Fruit fly (Drosophila melanogaster) whole organism, embryonic: ENCODE measurements around the gene CG15530.
A peak's percentile ranks its signal among the peaks of the same experiment; 100 is the strongest.

Experiments used
- Atf-2 ChIP-seq: fragments of 200-800 bp; sonication (Bioruptor generic); optimal IDR thresholded peaks from 2 replicates; lab custom pipeline; 2016; ENCODE audit warnings: missing biosample characterization, missing genetic modification characterization
- CG10147 ChIP-seq: fragments of 200-800 bp; sonication (Bioruptor generic); optimal IDR thresholded peaks from 2 replicates; lab custom pipeline; 2019; ENCODE audit warnings: missing biosample characterization, mild to moderate bottlenecking, missing genetic modification characterization, moderate library complexity
- CG10274 ChIP-seq: fragments of 200-800 bp; sonication (Bioruptor generic); optimal IDR thresholded peaks from 3 replicates; lab custom pipeline; 2017; ENCODE audit warnings: missing biosample characterization, mild to moderate bottlenecking, missing genetic modification characterization
- CG11696 ChIP-seq: fragments of 200-800 bp; sonication (Bioruptor generic); IDR thresholded peaks from 2 replicates; pipeline ENCODE4 v1.3.6; 2022; ENCODE audit warnings: missing biosample characterization, missing genetic modification characterization
- CG12155 ChIP-seq: fragments of 200-800 bp; sonication (Bioruptor generic); optimal IDR thresholded peaks from 3 replicates; lab custom pipeline; 2016; ENCODE audit warnings: missing biosample characterization, missing genetic modification characterization
- CG13287 ChIP-seq: fragments of 200-800 bp; sonication (Bioruptor generic); IDR thresholded peaks from 2 replicates; pipeline ENCODE4 v1.3.6; 2022; ENCODE audit warnings: missing biosample characterization, missing genetic modification characterization; ENCODE audit not compliant: partially characterized antibody
- CG13775 ChIP-seq: fragments of 200-800 bp; sonication (Bioruptor generic); optimal IDR thresholded peaks from 3 replicates; lab custom pipeline; 2017; ENCODE audit warnings: missing biosample characterization, mild to moderate bottlenecking, missing genetic modification characterization
- CG13894 ChIP-seq: fragments of 200-800 bp; sonication (Bioruptor generic); optimal IDR thresholded peaks from 3 replicates; lab custom pipeline; 2018; ENCODE audit warnings: missing biosample characterization, mild to moderate bottlenecking, missing genetic modification characterization, moderate library complexity
- CG15514 ChIP-seq: fragments of 200-800 bp; sonication (Bioruptor generic); optimal IDR thresholded peaks from 3 replicates; lab custom pipeline; 2017; ENCODE audit warnings: missing biosample characterization, missing genetic modification characterization, mild to moderate bottlenecking, moderate library complexity, missing genetic modification reagents
- CG15601 ChIP-seq: fragments of 200-800 bp; sonication (Bioruptor generic); optimal IDR thresholded peaks from 3 replicates; lab custom pipeline; 2019; ENCODE audit warnings: missing biosample characterization, mild to moderate bottlenecking, missing genetic modification characterization, moderate library complexity
- CG1647 ChIP-seq: fragments of 200-800 bp; sonication (Bioruptor generic); optimal IDR thresholded peaks from 3 replicates; lab custom pipeline; 2016; ENCODE audit warnings: missing biosample characterization, missing genetic modification characterization
- CG16815 ChIP-seq: fragments of 200-800 bp; sonication (Bioruptor generic); optimal IDR thresholded peaks from 3 replicates; lab custom pipeline; 2017; ENCODE audit warnings: missing biosample characterization, mild to moderate bottlenecking, missing genetic modification characterization
- CG17612 ChIP-seq: fragments of 200-800 bp; sonication (Bioruptor generic); IDR thresholded peaks from 2 replicates; pipeline ENCODE4 v1.3.6; 2022; ENCODE audit warnings: missing biosample characterization, missing genetic modification characterization
- CG18011 ChIP-seq: fragments of 200-800 bp; sonication (Bioruptor generic); optimal IDR thresholded peaks from 2 replicates; lab custom pipeline; 2017; ENCODE audit warnings: missing biosample characterization, missing genetic modification characterization, mild to moderate bottlenecking, moderate library complexity, missing genotype
- CG2129 ChIP-seq: fragments of 200-800 bp; sonication (Bioruptor generic); IDR thresholded peaks from 2 replicates; pipeline ENCODE4 v1.3.6; 2022; ENCODE audit warnings: missing biosample characterization, missing genetic modification characterization; ENCODE audit not compliant: partially characterized antibody
- CG2678 ChIP-seq: fragments of 200-800 bp; sonication (Bioruptor generic); optimal IDR thresholded peaks from 3 replicates; lab custom pipeline; 2019; ENCODE audit warnings: missing biosample characterization, mild to moderate bottlenecking, missing genetic modification characterization, moderate library complexity
- CG2889 ChIP-seq: fragments of 200-800 bp; sonication (Bioruptor generic); IDR thresholded peaks from 3 replicates; pipeline ENCODE4 v1.3.6; 2022; ENCODE audit warnings: missing biosample characterization, missing genetic modification characterization
- CG3407 ChIP-seq: fragments of 200-800 bp; sonication (Bioruptor generic); optimal IDR thresholded peaks from 2 replicates; lab custom pipeline; 2018; ENCODE audit warnings: missing biosample characterization, mild to moderate bottlenecking, missing genetic modification characterization
- CG4424 ChIP-seq: fragments of 200-800 bp; sonication (Bioruptor generic); optimal IDR thresholded peaks from 3 replicates; lab custom pipeline; 2016; ENCODE audit warnings: missing biosample characterization, missing genetic modification characterization
- CG4854 ChIP-seq: fragments of 200-800 bp; sonication (Bioruptor generic); optimal IDR thresholded peaks from 2 replicates; lab custom pipeline; 2016; ENCODE audit warnings: missing biosample characterization, missing genetic modification characterization, inconsistent platforms
- CG6272 ChIP-seq: fragments of 200-800 bp; sonication (Bioruptor generic); IDR thresholded peaks from 2 replicates; pipeline ENCODE4 v1.3.6; 2022; ENCODE audit warnings: missing biosample characterization, missing genetic modification characterization
- CG7839 ChIP-seq: fragments of 200-800 bp; sonication (Bioruptor generic); optimal IDR thresholded peaks from 3 replicates; lab custom pipeline; 2018; ENCODE audit warnings: missing biosample characterization, mild to moderate bottlenecking, missing genetic modification characterization, moderate library complexity
- Deaf1 ChIP-seq: fragments of 200-800 bp; optimal IDR thresholded peaks from 3 replicates; lab custom pipeline; 2019; ENCODE audit warnings: missing biosample characterization, mild to moderate bottlenecking, missing genetic modification characterization, moderate library complexity
- Dip3 ChIP-seq: fragments of 200-800 bp; sonication (Bioruptor generic); optimal IDR thresholded peaks from 3 replicates; lab custom pipeline; 2016; ENCODE audit warnings: missing biosample characterization, missing genetic modification characterization
- Fer3 ChIP-seq: fragments of 200-800 bp; sonication (Bioruptor generic); optimal IDR thresholded peaks from 2 replicates; lab custom pipeline; 2018; ENCODE audit warnings: missing biosample characterization, mild to moderate bottlenecking, missing genetic modification characterization, moderate library complexity
- HHEX ChIP-seq: fragments of 200-800 bp; sonication (Bioruptor generic); optimal IDR thresholded peaks from 3 replicates; lab custom pipeline; 2017; ENCODE audit warnings: missing biosample characterization, mild to moderate bottlenecking, missing genetic modification characterization, missing genetic modification reagents
- HLH3B ChIP-seq: fragments of 200-800 bp; sonication (Bioruptor generic); IDR thresholded peaks from 2 replicates; pipeline ENCODE4 v1.3.6; 2022; ENCODE audit warnings: missing biosample characterization, missing genetic modification characterization
- MBD-R2 ChIP-seq: fragments of 200-800 bp; sonication (Bioruptor generic); IDR thresholded peaks from 2 replicates; pipeline ENCODE4 v1.3.6; 2022; ENCODE audit warnings: missing biosample characterization, missing genetic modification characterization
- Nf-YC ChIP-seq: fragments of 200-800 bp; optimal IDR thresholded peaks from 3 replicates; lab custom pipeline; 2019; ENCODE audit warnings: missing biosample characterization, mild to moderate bottlenecking, missing genetic modification characterization, moderate library complexity
- Scr ChIP-seq: fragments of 200-800 bp; sonication (Bioruptor generic); IDR thresholded peaks from 2 replicates; pipeline ENCODE4 v1.3.6; 2022; ENCODE audit warnings: missing biosample characterization, missing genetic modification characterization; ENCODE audit not compliant: partially characterized antibody
- Six4 ChIP-seq: fragments of 200-800 bp; sonication (Bioruptor generic); optimal IDR thresholded peaks from 2 replicates; lab custom pipeline; 2016; ENCODE audit warnings: missing biosample characterization, missing genetic modification characterization
- Tbp ChIP-seq: fragments of >200 bp; optimal IDR thresholded peaks from 2 replicates; lab custom pipeline; 2018; ENCODE audit warnings: missing biosample characterization, missing genetic modification characterization
- Trl ChIP-seq, 3 experiments: fragments of >200 bp in 2 of 3; fragments of 200-800 bp in 1 of 3; sonication (Bioruptor generic) in 1 of 3; optimal IDR thresholded peaks; 2 replicates in 1 of 3; 3 replicates in 2 of 3; lab custom pipeline; 2016 to 2017; ENCODE audit warnings: missing biosample characterization in 1 of 3, missing genetic modification characterization in 1 of 3
- ab ChIP-seq: fragments of 200-800 bp; sonication (Bioruptor generic); optimal IDR thresholded peaks from 2 replicates; lab custom pipeline; 2016; ENCODE audit warnings: missing biosample characterization, missing genetic modification characterization
- ash1 ChIP-seq: fragments of 200-800 bp; sonication (Bioruptor generic); optimal IDR thresholded peaks from 2 replicates; lab custom pipeline; 2018; ENCODE audit warnings: missing biosample characterization, mild to moderate bottlenecking, missing genetic modification characterization
- cato ChIP-seq: fragments of 200-800 bp; sonication (Bioruptor generic); optimal IDR thresholded peaks from 2 replicates; lab custom pipeline; 2016; ENCODE audit warnings: missing biosample characterization, missing genetic modification characterization, borderline replicate concordance
- cg ChIP-seq: fragments of 200-800 bp; sonication (Bioruptor generic); optimal IDR thresholded peaks from 3 replicates; lab custom pipeline; 2019; ENCODE audit warnings: missing biosample characterization, mild to moderate bottlenecking, missing genetic modification characterization, moderate library complexity
- dan ChIP-seq: fragments of 200-800 bp; sonication (Bioruptor generic); IDR thresholded peaks from 2 replicates; pipeline ENCODE4 v1.3.6; 2022; ENCODE audit warnings: missing biosample characterization, missing genetic modification characterization
- gt ChIP-seq: fragments of 200-800 bp; sonication (Bioruptor generic); IDR thresholded peaks from 2 replicates; pipeline ENCODE4 v1.3.6; 2022; ENCODE audit warnings: missing biosample characterization, missing genetic modification characterization
- hkb ChIP-seq, 2 experiments: fragments of 200-800 bp in 1 of 2; fragments of >200 bp in 1 of 2; sonication (Bioruptor generic) in 1 of 2; IDR thresholded peaks in 1 of 2; optimal IDR thresholded peaks in 1 of 2; 2 replicates each; pipeline versions ENCODE4 v1.3.6 to Lab custom; 2017 to 2022; ENCODE audit warnings: missing biosample characterization in 1 of 2, missing genetic modification characterization in 1 of 2
- ind ChIP-seq: fragments of 200-800 bp; sonication (Bioruptor generic); optimal IDR thresholded peaks from 3 replicates; lab custom pipeline; 2016; ENCODE audit warnings: missing biosample characterization, missing genetic modification characterization
- lab ChIP-seq: fragments of 200-800 bp; sonication (Bioruptor generic); optimal IDR thresholded peaks from 3 replicates; lab custom pipeline; 2017; ENCODE audit warnings: missing biosample characterization, missing genetic modification characterization, mild to moderate bottlenecking, moderate library complexity, missing genetic modification reagents
- lmd ChIP-seq: fragments of 200-800 bp; sonication (Bioruptor generic); IDR thresholded peaks from 2 replicates; pipeline ENCODE4 v1.3.6; 2022; ENCODE audit warnings: missing biosample characterization, missing genetic modification characterization
- nau ChIP-seq: fragments of 200-800 bp; sonication (Bioruptor generic); optimal IDR thresholded peaks from 3 replicates; lab custom pipeline; 2017; ENCODE audit warnings: missing biosample characterization, mild to moderate bottlenecking, missing genetic modification characterization, missing genetic modification reagents
- repo ChIP-seq: fragments of 200-800 bp; sonication (Bioruptor generic); optimal IDR thresholded peaks from 2 replicates; lab custom pipeline; 2016; ENCODE audit warnings: missing biosample characterization, missing genetic modification characterization
- schlank ChIP-seq: fragments of 200-800 bp; sonication (Bioruptor generic); optimal IDR thresholded peaks from 2 replicates; lab custom pipeline; 2018; ENCODE audit warnings: missing biosample characterization, mild to moderate bottlenecking, missing genetic modification characterization
- seq ChIP-seq: fragments of 200-800 bp; sonication (Bioruptor generic); IDR thresholded peaks from 2 replicates; pipeline ENCODE4 v1.3.6; 2022; ENCODE audit warnings: missing biosample characterization, missing genetic modification characterization
- slou ChIP-seq: fragments of 200-800 bp; sonication (Bioruptor generic); optimal IDR thresholded peaks from 3 replicates; lab custom pipeline; 2016; ENCODE audit warnings: missing biosample characterization, missing genetic modification characterization
- tgo ChIP-seq: fragments of 200-800 bp; sonication (Bioruptor generic); IDR thresholded peaks from 3 replicates; pipeline ENCODE4 v1.3.6; 2022; ENCODE audit warnings: missing biosample characterization, missing genetic modification characterization

CG15530 gene

dm6 chr3R:30189836-30190235, 12.2 kb downstream of the CG15530 start (continued):
- TF ChIP-seq hkb (optimal IDR thresholded peaks at IDR 0.05; lab: Kevin White, UChicago) (no peak), hkb (GFP tag; IDR thresholded peaks at IDR 0.05; lab: Robert Waterston, UW) (peak; percentile 88), CG2678 (peak; percentile 82), Scr (GFP tag; lab: Robert Waterston, UW) (no peak), tgo (GFP tag; lab: Robert Waterston, UW) (peak; percentile 78), CG11696 (peak; percentile 58), schlank (tag; lab: Kevin White, UChicago) (no peak), ash1 (GFP tag; lab: Kevin White, UChicago) (no peak), CG4854 (peak; percentile 36), Fer3 (tag; lab: Kevin White, UChicago) (peak; percentile 76), CG3407 (GFP tag; lab: Kevin White, UChicago) (peak; percentile 68), ind (peak; percentile 78), MBD-R2 (GFP tag; lab: Robert Waterston, UW) (peak; percentile 45; the same call in 1 of the 2 replicates), Atf-2 (GFP tag; lab: Kevin White, UChicago) (peak; percentile 18), HHEX (GFP tag; lab: Kevin White, UChicago) (peak; percentile 70), CG13894 (tag; lab: Kevin White, UChicago) (no peak), slou (GFP tag; lab: Kevin White, UChicago) (peak; percentile 6), CG16815 (peak; percentile 29), repo (peak; percentile 30), CG1647 (peak; percentile 13), Trl (optimal IDR thresholded peaks at IDR 0.05; lab: Kevin White, UChicago) (no peak), Trl (GFP tag; optimal IDR thresholded peaks at IDR 0.05; lab: Kevin White, UChicago) (peak; percentile 33), Dip3 (GFP tag; lab: Kevin White, UChicago) (peak; percentile 55), cg (no peak), seq (GFP tag; lab: Robert Waterston, UW) (peak; percentile 49; the same call in 1 of the 2 replicates), CG2889 (GFP tag; lab: Robert Waterston, UW) (0 out of 3 replicates have a peak, but pooled peaks have one; percentile 36), cato (GFP tag; lab: Kevin White, UChicago) (peak; percentile 17), lab (GFP tag; lab: Kevin White, UChicago) (peak; percentile 85), lmd (GFP tag; lab: Robert Waterston, UW) (peak; percentile 85), Nf-YC (tag; lab: Kevin White, UChicago) (peak; percentile 52), HLH3B (peak; percentile 83), Six4 (GFP tag; lab: Kevin White, UChicago) (peak; percentile 41), CG13775 (peak; percentile 23), Tbp (GFP tag; lab: Kevin White, UChicago) (no peak), CG2129 (GFP tag; lab: Robert Waterston, UW) (no peak), CG13287 (GFP tag; lab: Robert Waterston, UW) (no peak), gt (GFP tag; lab: Robert Waterston, UW) (peak; percentile 42; the same call in 1 of the 2 replicates), CG12155 (GFP tag; lab: Kevin White, UChicago) (peak; percentile 54), CG6272 (GFP tag; lab: Robert Waterston, UW) (peak; percentile 77), CG7839 (tag; lab: Kevin White, UChicago) (peak; percentile 77), CG4424 (peak; percentile 62), CG17612 (GFP tag; lab: Robert Waterston, UW) (peak; percentile 55; the same call in 1 of the 2 replicates), Deaf1 (tag; lab: Kevin White, UChicago) (peak; percentile 33), CG15514 (GFP tag; lab: Kevin White, UChicago) (peak; percentile 45), ab (GFP tag; lab: Kevin White, UChicago) (peak; percentile 21), CG15601 (tag; lab: Kevin White, UChicago) (peak; percentile 42), CG10274 (GFP tag; lab: Kevin White, UChicago) (peak; percentile 51), CG18011 (GFP tag; lab: Kevin White, UChicago) (peak; percentile 17), dan (GFP tag; lab: Robert Waterston, UW) (peak; percentile 50; the same call in 1 of the 2 replicates), nau (GFP tag; lab: Kevin White, UChicago) (peak; percentile 60), CG10147 (peak; percentile 50)
